Fruit fly (Drosophila melanogaster): ENCODE results near the gene CG12075.

Gene CG12075

DNA sequence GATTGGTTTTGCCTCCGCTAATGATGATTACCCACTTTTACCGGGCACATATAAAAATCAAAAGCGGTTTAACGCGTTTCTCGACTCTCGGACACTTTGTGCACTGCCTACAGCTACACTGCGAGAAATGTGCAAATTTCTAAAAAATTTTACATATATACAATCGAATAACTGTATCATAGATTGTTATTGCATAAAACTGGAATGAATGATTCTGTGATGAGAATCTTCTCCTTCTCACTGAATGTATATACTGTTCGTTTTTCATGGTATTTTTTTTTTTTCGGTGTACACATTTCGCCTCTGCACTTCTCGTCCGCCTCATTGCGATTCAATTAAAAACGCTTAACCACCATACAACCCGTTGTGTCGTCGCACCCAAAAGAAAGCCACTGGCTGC is 23.1 kb downstream of the CG12075 start:
- TF ChIP-seq CG3032 (tag; optimal IDR thresholded peaks at IDR 0.05) (peak; percentile 65), Met (GFP tag; optimal IDR thresholded peaks at IDR 0.05) (peak; percentile 92), topi (GFP tag; optimal IDR thresholded peaks at IDR 0.05) (peak; percentile 91), fkh (GFP tag; optimal IDR thresholded peaks at IDR 0.05) (no peak), OdsH (GFP tag; optimal IDR thresholded peaks at IDR 0.05) (peak; percentile 91), CG9139 (GFP tag; optimal IDR thresholded peaks at IDR 0.05) (peak; percentile 66), dsx (GFP tag; optimal IDR thresholded peaks at IDR 0.05; ENCODE audit: poor library complexity, severe bottlenecking) (peak; percentile 47), CG3919 (GFP tag; optimal IDR thresholded peaks at IDR 0.05) (peak; percentile 93), CG11902 (GFP tag; optimal IDR thresholded peaks at IDR 0.05) (peak; percentile 87), Hr38 (GFP tag; optimal IDR thresholded peaks at IDR 0.05) (peak; percentile 59), CG1621 (tag; optimal IDR thresholded peaks at IDR 0.05) (peak; percentile 64), acj6 (GFP tag; optimal IDR thresholded peaks at IDR 0.05) (peak; percentile 91), eg (GFP tag; IDR thresholded peaks at IDR 0.05) (peak; percentile 93), Eip75B (GFP tag; optimal IDR thresholded peaks at IDR 0.05) (peak; percentile 90), cyc (GFP tag; optimal IDR thresholded peaks at IDR 0.05) (peak; percentile 84), dac (GFP tag; optimal IDR thresholded peaks at IDR 0.05) (peak; percentile 88), svp (GFP tag) (peak; percentile 95), ss (GFP tag; optimal IDR thresholded peaks at IDR 0.05) (peak; percentile 57 to 79), CG32006 (GFP tag; optimal IDR thresholded peaks at IDR 0.05) (peak; percentile 94), CG31627 (GFP tag; optimal IDR thresholded peaks at IDR 0.05) (peak; percentile 89), net (GFP tag; optimal IDR thresholded peaks at IDR 0.05) (peak; percentile 89), CG8119 (GFP tag; IDR thresholded peaks at IDR 0.05) (peak; percentile 93), CG8632 (GFP tag; optimal IDR thresholded peaks at IDR 0.05) (peak; percentile 89), CG34406 (GFP tag; optimal IDR thresholded peaks at IDR 0.05) (peak; percentile 92), esn (GFP tag; optimal IDR thresholded peaks at IDR 0.05) (peak; percentile 91), achi (GFP tag; optimal IDR thresholded peaks at IDR 0.05) (peak; percentile 90), CG10669 (GFP tag; optimal IDR thresholded peaks at IDR 0.05) (peak; percentile 79), CG6854 (GFP tag; optimal IDR thresholded peaks at IDR 0.05) (peak; percentile 69), CG6163 (GFP tag; IDR thresholded peaks at IDR 0.05) (peak; percentile 95), CG11762 (GFP tag; optimal IDR thresholded peaks at IDR 0.05; ENCODE audit: insufficient read depth) (peak; percentile 89), Ets21C (GFP tag; optimal IDR thresholded peaks at IDR 0.05) (peak; percentile 80), Hr39 (GFP tag; optimal IDR thresholded peaks at IDR 0.05) (peak; percentile 87), Eip93F (GFP tag; optimal IDR thresholded peaks at IDR 0.05) (peak; percentile 69), salr (GFP tag; optimal IDR thresholded peaks at IDR 0.05) (peak; percentile 54 to 82), Sox102F (GFP tag; optimal IDR thresholded peaks at IDR 0.05) (peak; percentile 87), Ets96B (tag; optimal IDR thresholded peaks at IDR 0.05) (peak; percentile 61), CG8319 (GFP tag; optimal IDR thresholded peaks at IDR 0.05) (peak; percentile 83), CG6792 (GFP tag; optimal IDR thresholded peaks at IDR 0.05) (peak; percentile 94), Sox14 (GFP tag; optimal IDR thresholded peaks at IDR 0.05) (peak; percentile 83), Eip78C (GFP tag) (peak; percentile 98), Lpt (GFP tag; optimal IDR thresholded peaks at IDR 0.05) (peak; percentile 90), Sox15 (GFP tag; optimal IDR thresholded peaks at IDR 0.05) (peak; percentile 85), Smox (GFP tag; optimal IDR thresholded peaks at IDR 0.05) (peak; percentile 87), CG7368 (GFP tag; optimal IDR thresholded peaks at IDR 0.05) (peak; percentile 86), lz (GFP tag; optimal IDR thresholded peaks at IDR 0.05) (peak; percentile 89), Gug (GFP tag; IDR thresholded peaks at IDR 0.05) (peak; percentile 85), CG6276 (GFP tag; optimal IDR thresholded peaks at IDR 0.05) (peak; percentile 92), Hr4 (GFP tag; optimal IDR thresholded peaks at IDR 0.05) (peak; percentile 92), CG11294 (GFP tag; IDR thresholded peaks at IDR 0.05) (peak; percentile 63), pdm3 (GFP tag; optimal IDR thresholded peaks at IDR 0.05) (peak; percentile 92), Blimp-1 (GFP tag; optimal IDR thresholded peaks at IDR 0.05) (peak; percentile 76), vri (GFP tag; optimal IDR thresholded peaks at IDR 0.05) (peak; percentile 72)
